Fruit fly (Drosophila melanogaster) whole organism, embryonic: ENCODE measurements around the gene CG33695.

Experiments used
- Atf6 ChIP-seq: fragments of 200-800 bp; sonication (Bioruptor generic); IDR thresholded peaks from 2 replicates; pipeline ENCODE4 v1.3.6; 2022; ENCODE audit warnings: missing biosample characterization, missing genetic modification characterization
- Bgb ChIP-seq: fragments of 200-800 bp; sonication (Bioruptor generic); IDR thresholded peaks from 2 replicates; pipeline ENCODE4 v1.3.6; 2022; ENCODE audit warnings: missing biosample characterization, missing genetic modification characterization; ENCODE audit not compliant: partially characterized antibody
- CG10209 ChIP-seq: fragments of 200-800 bp; sonication (Bioruptor generic); optimal IDR thresholded peaks from 3 replicates; lab custom pipeline; 2017; ENCODE audit warnings: missing biosample characterization, mild to moderate bottlenecking, missing genetic modification characterization, missing genetic modification reagents
- CG10274 ChIP-seq: fragments of 200-800 bp; sonication (Bioruptor generic); optimal IDR thresholded peaks from 3 replicates; lab custom pipeline; 2017; ENCODE audit warnings: missing biosample characterization, mild to moderate bottlenecking, missing genetic modification characterization
- CG10462 ChIP-seq: fragments of 200-800 bp; sonication (Bioruptor generic); optimal IDR thresholded peaks from 2 replicates; lab custom pipeline; 2016; ENCODE audit warnings: missing biosample characterization, missing genetic modification characterization
- CG11093 ChIP-seq: fragments of 200-800 bp; sonication (Bioruptor generic); IDR thresholded peaks from 3 replicates; pipeline ENCODE4 v1.3.6; 2022; ENCODE audit warnings: missing biosample characterization, missing genetic modification characterization
- CG11723 ChIP-seq: fragments of 200-800 bp; sonication (Bioruptor generic); optimal IDR thresholded peaks from 2 replicates; lab custom pipeline; 2017; ENCODE audit warnings: missing biosample characterization, mild to moderate bottlenecking, missing genetic modification characterization
- CG13287 ChIP-seq: fragments of 200-800 bp; sonication (Bioruptor generic); IDR thresholded peaks from 2 replicates; pipeline ENCODE4 v1.3.6; 2022; ENCODE audit warnings: missing biosample characterization, missing genetic modification characterization; ENCODE audit not compliant: partially characterized antibody
- CG14860 ChIP-seq: fragments of 200-800 bp; sonication (Bioruptor generic); IDR thresholded peaks from 3 replicates; pipeline ENCODE4 v1.3.6; 2022; ENCODE audit warnings: missing biosample characterization, missing genetic modification characterization; ENCODE audit not compliant: partially characterized antibody
- CG15479 ChIP-seq: fragments of 200-800 bp; sonication (Bioruptor generic); optimal IDR thresholded peaks from 3 replicates; lab custom pipeline; 2019; ENCODE audit warnings: missing biosample characterization, mild to moderate bottlenecking, missing genetic modification characterization, moderate library complexity
- CG17385 ChIP-seq: fragments of 200-800 bp; sonication (Bioruptor generic); optimal IDR thresholded peaks from 3 replicates; lab custom pipeline; 2018; ENCODE audit warnings: missing biosample characterization, mild to moderate bottlenecking, missing genetic modification characterization
- CG17568 ChIP-seq: fragments of 200-800 bp; sonication (Bioruptor generic); optimal IDR thresholded peaks from 2 replicates; lab custom pipeline; 2018; ENCODE audit warnings: missing biosample characterization, mild to moderate bottlenecking, missing genetic modification characterization, moderate library complexity
- CG17829 ChIP-seq: fragments of 200-800 bp; optimal IDR thresholded peaks from 2 replicates; lab custom pipeline; 2019; ENCODE audit warnings: missing biosample characterization, mild to moderate bottlenecking, missing genetic modification characterization, moderate library complexity
- CG18011 ChIP-seq: fragments of 200-800 bp; sonication (Bioruptor generic); optimal IDR thresholded peaks from 2 replicates; lab custom pipeline; 2017; ENCODE audit warnings: missing biosample characterization, missing genetic modification characterization, mild to moderate bottlenecking, moderate library complexity, missing genotype
- CG2116 ChIP-seq: fragments of 200-800 bp; sonication (Bioruptor generic); optimal IDR thresholded peaks from 3 replicates; lab custom pipeline; 2018; ENCODE audit warnings: missing biosample characterization, mild to moderate bottlenecking, missing genetic modification characterization
- CG2202 ChIP-seq: fragments of 200-800 bp; sonication (Bioruptor generic); optimal IDR thresholded peaks from 2 replicates; lab custom pipeline; 2018; ENCODE audit warnings: missing biosample characterization, mild to moderate bottlenecking, missing genetic modification characterization
- CG6791 ChIP-seq: fragments of 200-800 bp; sonication (Bioruptor generic); IDR thresholded peaks from 3 replicates; pipeline ENCODE4 v1.3.6; 2022; ENCODE audit warnings: missing biosample characterization, missing genetic modification characterization; ENCODE audit not compliant: partially characterized antibody
- CG7963 ChIP-seq: fragments of 200-800 bp; sonication (Bioruptor generic); IDR thresholded peaks from 3 replicates; pipeline ENCODE4 v1.3.6; 2022; ENCODE audit warnings: missing biosample characterization, missing genetic modification characterization; ENCODE audit not compliant: partially characterized antibody
- CHES-1-like ChIP-seq: fragments of 200-800 bp; sonication (Bioruptor generic); optimal IDR thresholded peaks from 2 replicates; lab custom pipeline; 2016; ENCODE audit warnings: missing biosample characterization, missing genetic modification characterization
- CoRest ChIP-seq: fragments of 200-800 bp; sonication (Bioruptor generic); optimal IDR thresholded peaks from 3 replicates; lab custom pipeline; 2018; ENCODE audit warnings: missing biosample characterization, mild to moderate bottlenecking, missing genetic modification characterization, moderate library complexity
- CrebB ChIP-seq: fragments of 200-800 bp; sonication (Bioruptor generic); optimal IDR thresholded peaks from 3 replicates; lab custom pipeline; 2018; ENCODE audit warnings: missing biosample characterization, mild to moderate bottlenecking, missing genetic modification characterization
- Dad ChIP-seq: fragments of 200-800 bp; sonication (Bioruptor generic); optimal IDR thresholded peaks from 3 replicates; lab custom pipeline; 2016; ENCODE audit warnings: missing biosample characterization, missing genetic modification characterization
- Dll ChIP-seq: fragments of 200-800 bp; sonication (Bioruptor generic); IDR thresholded peaks from 4 replicates; pipeline ENCODE4 v1.3.6; 2022; ENCODE audit warnings: missing biosample characterization, missing genetic modification characterization; ENCODE audit not compliant: partially characterized antibody
- Doc3 ChIP-seq: fragments of 200-800 bp; sonication (Bioruptor generic); IDR thresholded peaks from 3 replicates; pipeline ENCODE4 v1.3.6; 2022; ENCODE audit warnings: missing biosample characterization, missing genetic modification characterization; ENCODE audit not compliant: partially characterized antibody
- Dp ChIP-seq: fragments of 200-800 bp; sonication (Bioruptor generic); optimal IDR thresholded peaks from 2 replicates; lab custom pipeline; 2018; ENCODE audit warnings: missing biosample characterization, mild to moderate bottlenecking, missing genetic modification characterization, moderate library complexity
- Dref ChIP-seq: fragments of 200-800 bp; sonication (Bioruptor generic); IDR thresholded peaks from 2 replicates; pipeline ENCODE4 v1.3.6; 2022; ENCODE audit warnings: missing biosample characterization, missing genetic modification characterization
- E2f2 ChIP-seq: fragments of 200-800 bp; sonication (Bioruptor generic); IDR thresholded peaks from 2 replicates; pipeline ENCODE4 v1.3.6; 2022; ENCODE audit warnings: missing biosample characterization, missing genetic modification characterization
- HLH4C ChIP-seq: fragments of 200-800 bp; sonication (Bioruptor generic); IDR thresholded peaks from 3 replicates; pipeline ENCODE4 v1.3.6; 2022; ENCODE audit warnings: missing biosample characterization, missing genetic modification characterization; ENCODE audit not compliant: partially characterized antibody
- HmgD ChIP-seq: fragments of 200-800 bp; sonication (Bioruptor generic); optimal IDR thresholded peaks from 3 replicates; lab custom pipeline; 2016; ENCODE audit warnings: missing biosample characterization, missing genetic modification characterization
- HmgZ ChIP-seq: fragments of 200-800 bp; sonication (Bioruptor generic); optimal IDR thresholded peaks from 2 replicates; lab custom pipeline; 2018; ENCODE audit warnings: missing biosample characterization, mild to moderate bottlenecking, missing genetic modification characterization
- MBD-R2 ChIP-seq: fragments of 200-800 bp; sonication (Bioruptor generic); IDR thresholded peaks from 2 replicates; pipeline ENCODE4 v1.3.6; 2022; ENCODE audit warnings: missing biosample characterization, missing genetic modification characterization
- Sin3A ChIP-seq: fragments of >200 bp; optimal IDR thresholded peaks from 2 replicates; lab custom pipeline; 2018
- Sry-δ ChIP-seq: fragments of 200-800 bp; sonication (Bioruptor generic); optimal IDR thresholded peaks from 2 replicates; lab custom pipeline; 2016; ENCODE audit warnings: missing biosample characterization, missing genetic modification characterization
- YL-1 ChIP-seq: fragments of 200-800 bp; sonication (Bioruptor generic); optimal IDR thresholded peaks from 3 replicates; lab custom pipeline; 2017; ENCODE audit warnings: missing biosample characterization, mild to moderate bottlenecking, missing genetic modification characterization
- ato ChIP-seq: fragments of 200-800 bp; sonication (Bioruptor generic); IDR thresholded peaks from 2 replicates; pipeline ENCODE4 v1.3.6; 2022; ENCODE audit warnings: missing biosample characterization, missing genetic modification characterization; ENCODE audit not compliant: partially characterized antibody
- chinmo ChIP-seq: fragments of 200-800 bp; sonication (Bioruptor generic); IDR thresholded peaks from 4 replicates; pipeline ENCODE4 v1.3.6; 2022; ENCODE audit warnings: missing biosample characterization, missing genetic modification characterization; ENCODE audit not compliant: partially characterized antibody
- ftz-f1 ChIP-seq: fragments of 200-800 bp; sonication (Bioruptor generic); optimal IDR thresholded peaks from 2 replicates; lab custom pipeline; 2016; ENCODE audit warnings: missing biosample characterization, missing genetic modification characterization
- hbn ChIP-seq: fragments of 200-800 bp; sonication (Bioruptor generic); IDR thresholded peaks from 2 replicates; pipeline ENCODE4 v1.3.6; 2022; ENCODE audit warnings: missing biosample characterization, missing genetic modification characterization; ENCODE audit not compliant: partially characterized antibody
- knrl ChIP-seq: fragments of 200-800 bp; sonication (Bioruptor generic); IDR thresholded peaks from 3 replicates; pipeline ENCODE4 v1.3.6; 2022; ENCODE audit warnings: missing biosample characterization, missing genetic modification characterization; ENCODE audit not compliant: partially characterized antibody
- nerfin-2 ChIP-seq: fragments of 200-800 bp; sonication (Bioruptor generic); IDR thresholded peaks from 2 replicates; pipeline ENCODE4 v1.3.6; 2022; ENCODE audit warnings: missing biosample characterization, missing genetic modification characterization; ENCODE audit not compliant: partially characterized antibody
- pzg ChIP-seq: fragments of 200-800 bp; sonication (Bioruptor generic); optimal IDR thresholded peaks from 3 replicates; lab custom pipeline; 2018; ENCODE audit warnings: missing biosample characterization, mild to moderate bottlenecking, missing genetic modification characterization, moderate library complexity
- rib ChIP-seq: fragments of 200-800 bp; sonication (Bioruptor generic); IDR thresholded peaks from 2 replicates; pipeline ENCODE4 v1.3.6; 2022; ENCODE audit warnings: missing biosample characterization, missing genetic modification characterization
- sens-2 ChIP-seq: fragments of 200-800 bp; sonication (Bioruptor generic); IDR thresholded peaks from 2 replicates; pipeline ENCODE4 v1.3.6; 2022; ENCODE audit warnings: missing biosample characterization, missing genetic modification characterization
- slou ChIP-seq: fragments of 200-800 bp; sonication (Bioruptor generic); optimal IDR thresholded peaks from 3 replicates; lab custom pipeline; 2016; ENCODE audit warnings: missing biosample characterization, missing genetic modification characterization
- toy ChIP-seq: fragments of 200-800 bp; sonication (Bioruptor generic); IDR thresholded peaks from 2 replicates; pipeline ENCODE4 v1.3.6; 2022; ENCODE audit warnings: missing biosample characterization, missing genetic modification characterization
- unc-4 ChIP-seq: fragments of 200-800 bp; sonication (Bioruptor generic); IDR thresholded peaks from 2 replicates; pipeline ENCODE4 v1.3.6; 2022; ENCODE audit warnings: missing biosample characterization, missing genetic modification characterization; ENCODE audit not compliant: partially characterized antibody
- vnd ChIP-seq: fragments of 200-800 bp; sonication (Bioruptor generic); IDR thresholded peaks from 3 replicates; pipeline ENCODE4 v1.3.6; 2022; ENCODE audit warnings: missing biosample characterization, missing genetic modification characterization; ENCODE audit not compliant: partially characterized antibody
- yki ChIP-seq: fragments of >200 bp; optimal IDR thresholded peaks from 3 replicates; lab custom pipeline; 2018
- zfh2 ChIP-seq: fragments of 200-800 bp; sonication (Bioruptor generic); optimal IDR thresholded peaks from 2 replicates; lab custom pipeline; 2016; ENCODE audit warnings: missing biosample characterization, missing genetic modification characterization

CG33695 gene

DNA sequence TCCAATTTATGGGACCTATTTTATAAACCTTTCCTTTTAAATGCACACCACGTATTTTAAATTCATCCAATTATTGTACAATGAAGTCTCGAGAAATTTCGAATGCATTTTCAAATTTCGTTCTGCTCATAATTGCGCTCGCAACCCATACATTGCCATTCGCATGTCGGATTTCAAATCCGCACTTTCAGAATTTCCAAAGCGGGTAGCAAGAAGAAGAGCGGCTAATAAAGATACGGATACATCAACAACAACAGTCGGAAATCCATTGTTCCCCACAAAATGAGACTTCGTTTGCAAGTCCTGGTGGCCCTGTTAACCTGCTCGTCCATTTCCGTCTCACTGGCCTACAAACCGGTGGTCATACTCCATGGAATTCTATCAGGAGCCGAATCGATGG is 2.3 kb downstream of the CG33695 start, which contains the start of gene Ppt2 (continued):
- TF ChIP-seq CrebB (peak; percentile 20), CG18011 (GFP tag; lab: Kevin White, UChicago) (no peak), Dad (no peak), CG15479 (GFP tag; lab: Kevin White, UChicago) (no peak), rib (GFP tag; lab: Robert Waterston, UW) (no peak), HmgZ (tag; lab: Kevin White, UChicago) (peak; percentile 83), MBD-R2 (GFP tag; lab: Robert Waterston, UW) (peak; percentile 73), slou (GFP tag; lab: Kevin White, UChicago) (no peak), CG2202 (tag; lab: Kevin White, UChicago) (no peak), CHES-1-like (peak; percentile 57), CG10274 (GFP tag; lab: Kevin White, UChicago) (no peak), pzg (peak; percentile 83), CG2116 (GFP tag; lab: Kevin White, UChicago) (peak; percentile 57), Atf6 (GFP tag; lab: Robert Waterston, UW) (no peak), ftz-f1 (GFP tag; lab: Kevin White, UChicago) (peak; percentile 74), CG11723 (GFP tag; lab: Kevin White, UChicago) (no peak), yki (lab: Kevin White, UChicago) (peak; percentile 72), CG17829 (tag; lab: Kevin White, UChicago) (no peak), toy (GFP tag; lab: Robert Waterston, UW) (no peak), CG17385 (GFP tag; lab: Kevin White, UChicago) (peak; percentile 99), CG11093 (no peak), HmgD (GFP tag; lab: Kevin White, UChicago) (peak; percentile 71), CG10462 (GFP tag; lab: Kevin White, UChicago) (no peak), Sin3A (lab: Kevin White, UChicago) (peak; percentile 41)

DNA sequence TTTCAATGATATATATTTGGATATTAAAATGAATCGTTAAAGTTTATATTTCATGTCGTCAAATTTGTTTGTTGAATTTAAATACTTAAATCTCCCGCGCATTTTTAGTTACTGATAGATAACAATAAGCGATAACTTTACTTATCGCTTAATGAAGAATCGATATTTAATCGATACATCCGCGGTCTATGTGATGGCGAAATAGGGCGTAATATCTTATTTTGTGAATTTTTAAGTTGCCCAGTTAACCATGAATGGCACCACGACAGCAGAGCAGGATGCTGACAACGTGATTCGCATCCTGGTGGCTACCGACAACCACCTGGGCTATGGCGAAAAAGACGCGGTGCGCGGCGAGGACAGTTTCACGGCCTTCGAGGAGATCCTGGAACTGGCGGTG is 4.1 kb downstream of the CG33695 start, which contains the start of gene mre11:
mre11 (plus strand) TSS at position 161 of the 400 bp plus-strand sequence.
- peak; percentile 84 for TF ChIP-seq hbn (GFP tag; lab: Robert Waterston, UW)
- peak; percentile 89 for TF ChIP-seq CG7963
- TF ChIP-seq MBD-R2 (GFP tag; lab: Robert Waterston, UW) = peak; percentile 57
- peak; percentile 86 for TF ChIP-seq Dp (GFP tag; lab: Kevin White, UChicago)
- peak; percentile 67 for TF ChIP-seq CG2116 (GFP tag; lab: Kevin White, UChicago)
- peak; percentile 86; the same call in 2 of the 3 replicates for TF ChIP-seq CG14860 (GFP tag; lab: Robert Waterston, UW)
- TF ChIP-seq CG10209 = no peak
- peak; percentile 89 for TF ChIP-seq nerfin-2
- TF ChIP-seq unc-4 = peak; percentile 85
- TF ChIP-seq sens-2 = no peak
- TF ChIP-seq knrl (GFP tag; lab: Robert Waterston, UW) = peak; percentile 60; the same call in 2 of the 3 replicates
- TF ChIP-seq E2f2 (GFP tag; lab: Robert Waterston, UW) = peak; percentile 92
- TF ChIP-seq Dll = peak; percentile 94
- peak; percentile 66; the same call in 1 of the 4 replicates for TF ChIP-seq chinmo (GFP tag; lab: Robert Waterston, UW)
- no peak for TF ChIP-seq CoRest (tag; lab: Kevin White, UChicago)
- TF ChIP-seq YL-1 = peak; percentile 60
- no peak for TF ChIP-seq CG17568 (GFP tag; lab: Kevin White, UChicago)
- TF ChIP-seq CG6791 (GFP tag; lab: Robert Waterston, UW) = peak; percentile 86
- TF ChIP-seq CG13287 (GFP tag; lab: Robert Waterston, UW) = peak; percentile 92
- TF ChIP-seq zfh2 (GFP tag; lab: Kevin White, UChicago) = no peak
- TF ChIP-seq Bgb (GFP tag; lab: Robert Waterston, UW) = peak; percentile 84
- TF ChIP-seq vnd (GFP tag; lab: Robert Waterston, UW) = peak; percentile 79
- TF ChIP-seq ato (GFP tag; lab: Robert Waterston, UW) = peak; percentile 87
- TF ChIP-seq HLH4C = peak; percentile 95
- peak; percentile 79 for TF ChIP-seq Dref
- peak; percentile 43 for TF ChIP-seq Sry-δ (GFP tag; lab: Kevin White, UChicago)
- peak; percentile 87 for TF ChIP-seq Doc3
